In the genomic region with DNA sequence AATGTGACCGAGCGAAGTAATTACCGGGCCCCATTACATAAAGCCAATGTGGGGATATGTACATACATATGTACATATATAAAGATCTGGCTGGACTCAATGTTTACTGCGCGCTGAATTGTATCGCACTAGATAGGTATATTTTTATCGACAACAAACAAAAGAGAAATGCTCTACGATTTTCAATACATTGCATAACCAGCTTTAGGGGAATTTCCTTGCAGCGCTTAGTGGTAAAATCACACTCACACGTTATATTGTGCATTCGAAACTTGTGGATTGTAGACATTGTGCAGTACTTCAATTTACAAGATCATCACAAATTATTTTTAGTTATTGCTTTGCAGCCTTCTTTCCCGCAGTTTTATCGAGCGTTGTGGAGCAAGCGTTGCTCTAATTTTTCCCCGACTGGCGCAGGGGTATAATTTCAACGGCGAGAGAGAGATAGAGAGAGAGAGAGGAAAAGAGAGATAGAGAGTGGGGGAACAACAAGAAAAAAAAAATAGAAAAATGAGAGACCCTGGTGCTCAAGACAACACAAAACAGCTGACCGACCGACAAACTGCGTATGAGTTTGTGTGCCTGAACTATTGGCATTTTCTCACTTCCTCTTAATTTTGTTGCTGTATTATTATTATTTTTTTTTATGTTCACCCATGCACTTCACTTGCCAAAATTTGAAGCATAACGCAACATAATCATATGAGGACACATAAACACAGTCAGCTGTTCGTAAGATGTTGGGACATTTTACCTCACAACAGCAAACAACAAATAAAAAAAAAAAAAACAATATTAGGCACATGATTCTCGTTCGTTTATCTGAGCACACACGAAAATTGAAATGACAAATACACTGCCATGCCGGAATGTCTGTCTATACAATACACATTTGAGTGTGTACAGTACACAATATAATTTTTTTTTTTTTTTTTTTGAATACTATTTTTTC, we compare ENCODE assay signal across 5 fruit fly cellular contexts.
TF ChIP-seq lines count a peak whose summit lies in the region.

No protein-coding gene starts in this region.

- no peak for TF ChIP-seq CTCF in whole organism, embryonic (GFP tag; optimal IDR thresholded peaks at IDR 0.05; lab: Kevin White, UChicago)

TF ChIP-seq in whole organism, adult, 20 proteins besides CTCF, POLR2A, EP300 and RAD21:
- peak; percentile 24 for TF ChIP-seq ovo (GFP tag; optimal IDR thresholded peaks at IDR 0.05; lab: Kevin White, UChicago)
- TF ChIP-seq tj (GFP tag; optimal IDR thresholded peaks at IDR 0.05; lab: Kevin White, UChicago), result peak; percentile 31
- TF ChIP-seq Mnt (GFP tag; optimal IDR thresholded peaks at IDR 0.05; lab: Kevin White, UChicago), result peak; percentile 9
- peak; percentile 93 for TF ChIP-seq pad (GFP tag; optimal IDR thresholded peaks at IDR 0.05; lab: Kevin White, UChicago)
- no peak for TF ChIP-seq CG5204 (GFP tag; optimal IDR thresholded peaks at IDR 0.05; lab: Kevin White, UChicago)
- no peak for TF ChIP-seq cnc (optimal IDR thresholded peaks at IDR 0.05; lab: Kevin White, UChicago)
- TF ChIP-seq Crg-1 (GFP tag; optimal IDR thresholded peaks at IDR 0.05; lab: Kevin White, UChicago), result no peak

TF ChIP-seq in whole organism, embryonic, 481 proteins besides CTCF, POLR2A, EP300 and RAD21 (continues in another document):
- TF ChIP-seq jumu (GFP tag; optimal IDR thresholded peaks at IDR 0.05; lab: Kevin White, UChicago), result no peak
- TF ChIP-seq salm (tag; optimal IDR thresholded peaks at IDR 0.05; lab: Kevin White, UChicago), result no peak
- TF ChIP-seq dati (GFP tag; IDR thresholded peaks at IDR 0.05; lab: Robert Waterston, UW), result no peak
- TF ChIP-seq sens-2 (GFP tag; IDR thresholded peaks at IDR 0.05; lab: Robert Waterston, UW), result no peak
- no peak for TF ChIP-seq pita (GFP tag; optimal IDR thresholded peaks at IDR 0.05; lab: Kevin White, UChicago)
- TF ChIP-seq D (optimal IDR thresholded peaks at IDR 0.05; lab: Kevin White, UChicago), result no peak
- TF ChIP-seq D (GFP tag; optimal IDR thresholded peaks at IDR 0.05; lab: Kevin White, UChicago), result no peak
- TF ChIP-seq sima (GFP tag; optimal IDR thresholded peaks at IDR 0.05; lab: Kevin White, UChicago), result no peak
- 0 out of 2 replicates have a peak, but pooled peaks have one; percentile 5 for TF ChIP-seq Adf1 (GFP tag; IDR thresholded peaks at IDR 0.05; lab: Robert Waterston, UW)
- no peak for TF ChIP-seq Taf1 (GFP tag; IDR thresholded peaks at IDR 0.05; lab: Robert Waterston, UW)
- no peak for TF ChIP-seq CG10267 (tag; optimal IDR thresholded peaks at IDR 0.05; lab: Kevin White, UChicago)
- no peak for TF ChIP-seq CG33213 (GFP tag; optimal IDR thresholded peaks at IDR 0.05; lab: Kevin White, UChicago)
- no peak for TF ChIP-seq Gug (GFP tag; IDR thresholded peaks at IDR 0.05; lab: Robert Waterston, UW)
- peak; percentile 42 for TF ChIP-seq D19A (tag; optimal IDR thresholded peaks at IDR 0.05; lab: Kevin White, UChicago)
- TF ChIP-seq emc (GFP tag; optimal IDR thresholded peaks at IDR 0.05; lab: Kevin White, UChicago), result no peak
- 0 out of 2 replicates have a peak, but pooled peaks have one; percentile 17 for TF ChIP-seq sna (GFP tag; IDR thresholded peaks at IDR 0.05; lab: Robert Waterston, UW; ENCODE audit: partially characterized antibody)
- TF ChIP-seq HLH54F (GFP tag; optimal IDR thresholded peaks at IDR 0.05; lab: Kevin White, UChicago), result no peak
- TF ChIP-seq CG31224 (GFP tag; IDR thresholded peaks at IDR 0.05; lab: Robert Waterston, UW), result no peak

TF ChIP-seq in whole organism, prepupa, 60 proteins besides CTCF, POLR2A, EP300 and RAD21:
- TF ChIP-seq Sox102F (GFP tag; optimal IDR thresholded peaks at IDR 0.05; lab: Kevin White, UChicago) (no peak), eg (GFP tag; IDR thresholded peaks at IDR 0.05; lab: Robert Waterston, UW) (peak; percentile 38; the same call in 1 of the 3 replicates), Sox15 (GFP tag; optimal IDR thresholded peaks at IDR 0.05; lab: Kevin White, UChicago) (no peak), Ets21C (GFP tag; optimal IDR thresholded peaks at IDR 0.05; lab: Kevin White, UChicago) (no peak), net (GFP tag; optimal IDR thresholded peaks at IDR 0.05; lab: Kevin White, UChicago) (no peak), CG8119 (GFP tag; IDR thresholded peaks at IDR 0.05; lab: Robert Waterston, UW) (peak; percentile 49; the same call in 2 of the 3 replicates), vri (GFP tag; optimal IDR thresholded peaks at IDR 0.05; lab: Kevin White, UChicago) (peak; percentile 4), fd85E (GFP tag; optimal IDR thresholded peaks at IDR 0.05; lab: Kevin White, UChicago) (no peak), fkh (GFP tag; optimal IDR thresholded peaks at IDR 0.05; lab: Kevin White, UChicago) (peak; percentile 67), CG16779 (tag; optimal IDR thresholded peaks at IDR 0.05; lab: Kevin White, UChicago) (peak; percentile 6), esn (GFP tag; optimal IDR thresholded peaks at IDR 0.05; lab: Kevin White, UChicago) (no peak), spab (GFP tag; optimal IDR thresholded peaks at IDR 0.05; lab: Kevin White, UChicago) (no peak), Eip78C (GFP tag; lab: Kevin White, UChicago) (peak; percentile 40)
TF ChIP-seq in whole organism, prepupa: peak in this region for 6.

TF ChIP-seq in whole organism, pupa, 21 proteins besides CTCF, POLR2A, EP300 and RAD21:
- TF ChIP-seq Pif1B (GFP tag; optimal IDR thresholded peaks at IDR 0.05; lab: Kevin White, UChicago), result no peak
- no peak for TF ChIP-seq CG15710 (tag; optimal IDR thresholded peaks at IDR 0.05; lab: Kevin White, UChicago)
- no peak for TF ChIP-seq CG34367 (tag; optimal IDR thresholded peaks at IDR 0.05; lab: Kevin White, UChicago)
- TF ChIP-seq Ets98B (GFP tag; IDR thresholded peaks at IDR 0.05; lab: Robert Waterston, UW), result peak; percentile 39
- no peak for TF ChIP-seq CG13204 (GFP tag; optimal IDR thresholded peaks at IDR 0.05; lab: Kevin White, UChicago)
- TF ChIP-seq CG8301 (tag; optimal IDR thresholded peaks at IDR 0.05; lab: Kevin White, UChicago), result no peak
- TF ChIP-seq fd96Ca (GFP tag; IDR thresholded peaks at IDR 0.05; lab: Robert Waterston, UW), result no peak
- no peak for TF ChIP-seq CG17806 (tag; optimal IDR thresholded peaks at IDR 0.05; lab: Kevin White, UChicago)
- no peak for TF ChIP-seq gl (tag; optimal IDR thresholded peaks at IDR 0.05; lab: Kevin White, UChicago)
- TF ChIP-seq CG9948 (tag; optimal IDR thresholded peaks at IDR 0.05; lab: Kevin White, UChicago), result no peak
- TF ChIP-seq CG4496 (GFP tag; IDR thresholded peaks at IDR 0.05; lab: Robert Waterston, UW), result peak; percentile 67
- no peak for TF ChIP-seq Snoo (tag; optimal IDR thresholded peaks at IDR 0.05; lab: Kevin White, UChicago)
- TF ChIP-seq D1 (tag; optimal IDR thresholded peaks at IDR 0.05; lab: Kevin White, UChicago), result no peak
- TF ChIP-seq CG32121 (GFP tag; IDR thresholded peaks at IDR 0.05; lab: Robert Waterston, UW), result 0 out of 2 replicates have a peak, but pooled peaks have one; percentile 12
- TF ChIP-seq CG12605 (GFP tag; IDR thresholded peaks at IDR 0.05; lab: Robert Waterston, UW), result peak; percentile 39; the same call in 1 of the 2 replicates

TF ChIP-seq in whole organism, wandering third instar larva, 38 proteins besides CTCF, POLR2A, EP300 and RAD21:
- TF ChIP-seq Jra (GFP tag; optimal IDR thresholded peaks at IDR 0.05; lab: Kevin White, UChicago), result no peak
- TF ChIP-seq dl (GFP tag; optimal IDR thresholded peaks at IDR 0.05; lab: Kevin White, UChicago; ENCODE audit: insufficient read depth in 1 of 2, partially characterized antibody in 2 of 2), result peak in 1 of 2 experiments; percentile 52
- TF ChIP-seq Dif (GFP tag; optimal IDR thresholded peaks at IDR 0.05; lab: Kevin White, UChicago; ENCODE audit: partially characterized antibody), result peak; percentile 25
